Worm (Caenorhabditis elegans): ENCODE measurements around the gene srxa-1.

DNA sequence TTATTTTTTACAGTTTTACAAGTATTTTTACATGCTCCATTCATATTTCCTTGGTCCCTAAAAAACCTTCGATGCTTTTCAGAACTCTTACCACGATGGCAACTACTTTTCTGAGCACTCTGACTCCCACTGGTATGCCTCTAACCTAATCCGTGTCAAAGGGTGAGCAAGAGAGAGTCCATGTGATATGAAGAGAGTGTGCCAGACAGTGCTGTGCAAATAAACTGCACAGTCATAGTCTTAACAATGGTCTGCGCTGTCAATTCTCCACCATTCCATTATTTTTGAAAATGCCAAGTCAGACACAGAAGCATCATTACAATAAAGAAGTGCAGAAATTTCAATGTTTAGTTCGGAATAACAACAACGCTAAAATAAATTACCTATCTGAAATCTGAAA, 13.4 kb downstream of the srxa-1 start:
- TF ChIP-seq ceh-82 (tag; optimal IDR thresholded peaks at IDR 0.05) (no peak), nhr-10 (tag; optimal IDR thresholded peaks at IDR 0.05) (no peak), set-16 (GFP tag; IDR thresholded peaks at IDR 0.05) (no peak), ZK337.2 (GFP tag; IDR thresholded peaks at IDR 0.05) (no peak), lin-39 (tag; optimal IDR thresholded peaks at IDR 0.05) (no peak), nhr-76 (tag; optimal IDR thresholded peaks at IDR 0.05) (no peak), ZK546.5 (tag; optimal IDR thresholded peaks at IDR 0.05) (no peak), nhr-28 (tag; optimal IDR thresholded peaks at IDR 0.05) (no peak), mdl-1 (tag; optimal IDR thresholded peaks at IDR 0.05) (no peak), lsy-2 (tag; optimal IDR thresholded peaks at IDR 0.05) (no peak)

Measured in whole organism, L4 larva.